Fruit fly (Drosophila melanogaster) whole organism, embryonic: ENCODE measurements around the gene CG6149.

Experiments
- BtbVII ChIP-seq: fragments of 200-800 bp; sonication (Bioruptor generic); optimal IDR thresholded peaks from 3 replicates; lab custom pipeline; 2017; ENCODE audit warnings: missing biosample characterization, mild to moderate bottlenecking, missing genetic modification characterization
- CG10543 ChIP-seq: fragments of 200-800 bp; sonication (Bioruptor generic); optimal IDR thresholded peaks from 3 replicates; lab custom pipeline; 2017; ENCODE audit warnings: missing biosample characterization, mild to moderate bottlenecking, missing genetic modification characterization, moderate library complexity
- CG11398 ChIP-seq: fragments of 200-800 bp; sonication (Bioruptor generic); optimal IDR thresholded peaks from 2 replicates; lab custom pipeline; 2016; ENCODE audit warnings: missing biosample characterization, missing genetic modification characterization
- CG12071 ChIP-seq: fragments of 200-800 bp; sonication (Bioruptor generic); optimal IDR thresholded peaks from 3 replicates; lab custom pipeline; 2018; ENCODE audit warnings: missing biosample characterization, mild to moderate bottlenecking, missing genetic modification characterization
- CG14014 ChIP-seq: fragments of 200-800 bp; sonication (Bioruptor generic); IDR thresholded peaks from 2 replicates; pipeline ENCODE4 v1.3.6; 2022; ENCODE audit warnings: missing biosample characterization, missing genetic modification characterization
- CG1602 ChIP-seq: fragments of 200-800 bp; sonication (Bioruptor generic); optimal IDR thresholded peaks from 3 replicates; lab custom pipeline; 2016; ENCODE audit warnings: missing biosample characterization, missing genetic modification characterization
- CG1647 ChIP-seq: fragments of 200-800 bp; sonication (Bioruptor generic); optimal IDR thresholded peaks from 3 replicates; lab custom pipeline; 2016; ENCODE audit warnings: missing biosample characterization, missing genetic modification characterization
- CG16779 ChIP-seq: fragments of 200-800 bp; sonication (Bioruptor generic); IDR thresholded peaks from 2 replicates; pipeline ENCODE4 v1.3.6; 2022; ENCODE audit warnings: missing biosample characterization, missing genetic modification characterization
- CG17568 ChIP-seq: fragments of 200-800 bp; sonication (Bioruptor generic); optimal IDR thresholded peaks from 2 replicates; lab custom pipeline; 2018; ENCODE audit warnings: missing biosample characterization, mild to moderate bottlenecking, missing genetic modification characterization, moderate library complexity
- CG18476 ChIP-seq: fragments of 200-800 bp; sonication (Bioruptor generic); optimal IDR thresholded peaks from 2 replicates; lab custom pipeline; 2016; ENCODE audit warnings: missing biosample characterization, mild to moderate bottlenecking, missing genetic modification characterization
- CG2199 ChIP-seq: fragments of 200-800 bp; sonication (Bioruptor generic); IDR thresholded peaks from 3 replicates; pipeline ENCODE4 v1.3.6; 2022; ENCODE audit warnings: missing biosample characterization, missing genetic modification characterization
- CG30431 ChIP-seq: fragments of 200-800 bp; sonication (Bioruptor generic); optimal IDR thresholded peaks from 2 replicates; lab custom pipeline; 2017; ENCODE audit warnings: missing biosample characterization, missing genetic modification characterization
- CG34224 ChIP-seq: fragments of 200-800 bp; sonication (Bioruptor generic); IDR thresholded peaks from 3 replicates; pipeline ENCODE4 v1.3.6; 2022; ENCODE audit warnings: missing biosample characterization, missing genetic modification characterization; ENCODE audit not compliant: partially characterized antibody
- CG3847 ChIP-seq: fragments of 200-800 bp; sonication (Bioruptor generic); IDR thresholded peaks from 2 replicates; pipeline ENCODE4 v1.3.6; 2022; ENCODE audit warnings: missing biosample characterization, missing genetic modification characterization
- CG4328 ChIP-seq: fragments of 200-800 bp; sonication (Bioruptor generic); optimal IDR thresholded peaks from 3 replicates; lab custom pipeline; 2017; ENCODE audit warnings: missing biosample characterization, missing genetic modification reagents, missing genetic modification characterization
- CG4360 ChIP-seq: fragments of 200-800 bp; sonication (Bioruptor generic); IDR thresholded peaks from 2 replicates; pipeline ENCODE4 v1.3.6; 2022; ENCODE audit warnings: missing biosample characterization, missing genetic modification characterization
- CG4424 ChIP-seq: fragments of 200-800 bp; sonication (Bioruptor generic); optimal IDR thresholded peaks from 3 replicates; lab custom pipeline; 2016; ENCODE audit warnings: missing biosample characterization, missing genetic modification characterization
- CG4617 ChIP-seq: fragments of 200-800 bp; sonication (Bioruptor generic); optimal IDR thresholded peaks from 3 replicates; lab custom pipeline; 2016; ENCODE audit warnings: missing biosample characterization, missing genetic modification characterization, borderline replicate concordance
- CG4707 ChIP-seq: fragments of 200-800 bp; sonication (Bioruptor generic); optimal IDR thresholded peaks from 2 replicates; lab custom pipeline; 2018; ENCODE audit warnings: missing biosample characterization, mild to moderate bottlenecking, missing genetic modification characterization, moderate library complexity
- CG5953 ChIP-seq: fragments of 200-800 bp; sonication (Bioruptor generic); IDR thresholded peaks from 2 replicates; pipeline ENCODE4 v1.3.6; 2022; ENCODE audit warnings: missing biosample characterization, missing genetic modification characterization
- CG6272 ChIP-seq: fragments of 200-800 bp; sonication (Bioruptor generic); IDR thresholded peaks from 2 replicates; pipeline ENCODE4 v1.3.6; 2022; ENCODE audit warnings: missing biosample characterization, missing genetic modification characterization
- CG6813 ChIP-seq: fragments of 200-800 bp; sonication (Bioruptor generic); optimal IDR thresholded peaks from 2 replicates; lab custom pipeline; 2017; ENCODE audit warnings: missing biosample characterization, missing genetic modification characterization, mild to moderate bottlenecking, moderate library complexity, missing genetic modification reagents
- CG8924 ChIP-seq: fragments of 200-800 bp; optimal IDR thresholded peaks from 3 replicates; lab custom pipeline; 2019; ENCODE audit warnings: missing biosample characterization, mild to moderate bottlenecking, missing genetic modification characterization, moderate library complexity
- CG9437 ChIP-seq: fragments of 200-800 bp; sonication (Bioruptor generic); optimal IDR thresholded peaks from 2 replicates; lab custom pipeline; 2018; ENCODE audit warnings: missing biosample characterization, mild to moderate bottlenecking, missing genetic modification characterization
- CG9609 ChIP-seq: fragments of 200-800 bp; sonication (Bioruptor generic); optimal IDR thresholded peaks from 3 replicates; lab custom pipeline; 2016; ENCODE audit warnings: missing biosample characterization, missing genetic modification characterization
- CG9932 ChIP-seq: fragments of 200-800 bp; sonication (Bioruptor generic); IDR thresholded peaks from 2 replicates; pipeline ENCODE4 v1.3.6; 2022; ENCODE audit warnings: missing biosample characterization, missing genetic modification characterization
- Doc3 ChIP-seq: fragments of 200-800 bp; sonication (Bioruptor generic); IDR thresholded peaks from 3 replicates; pipeline ENCODE4 v1.3.6; 2022; ENCODE audit warnings: missing biosample characterization, missing genetic modification characterization; ENCODE audit not compliant: partially characterized antibody
- Meics ChIP-seq: fragments of 200-800 bp; sonication (Bioruptor generic); optimal IDR thresholded peaks from 2 replicates; lab custom pipeline; 2017; ENCODE audit warnings: missing biosample characterization, mild to moderate bottlenecking, missing genetic modification characterization
- Rx ChIP-seq: fragments of 200-800 bp; sonication (Bioruptor generic); IDR thresholded peaks from 2 replicates; pipeline ENCODE4 v1.3.6; 2022; ENCODE audit warnings: missing biosample characterization, missing genetic modification characterization
- Sry-β ChIP-seq: fragments of 200-800 bp; sonication (Bioruptor generic); optimal IDR thresholded peaks from 2 replicates; lab custom pipeline; 2018; ENCODE audit warnings: missing biosample characterization, mild to moderate bottlenecking, missing genetic modification characterization, moderate library complexity
- Ssrp ChIP-seq: fragments of 200-800 bp; sonication (Bioruptor generic); optimal IDR thresholded peaks from 2 replicates; lab custom pipeline; 2018; ENCODE audit warnings: missing biosample characterization, mild to moderate bottlenecking, missing genetic modification characterization, moderate library complexity
- Trl ChIP-seq, 3 experiments: fragments of >200 bp in 2 of 3; fragments of 200-800 bp in 1 of 3; sonication (Bioruptor generic) in 1 of 3; optimal IDR thresholded peaks; 2 replicates in 1 of 3; 3 replicates in 2 of 3; lab custom pipeline; 2016 to 2017; ENCODE audit warnings: missing biosample characterization in 1 of 3, missing genetic modification characterization in 1 of 3
- Vsx1 ChIP-seq: fragments of 200-800 bp; sonication (Bioruptor generic); optimal IDR thresholded peaks from 2 replicates; lab custom pipeline; 2017; ENCODE audit warnings: missing biosample characterization, mild to moderate bottlenecking, missing genetic modification characterization, missing genetic modification reagents
- Xrp1 ChIP-seq: fragments of 200-800 bp; sonication (Bioruptor generic); IDR thresholded peaks from 2 replicates; pipeline ENCODE4 v1.3.6; 2022; ENCODE audit warnings: missing biosample characterization, missing genetic modification characterization
- al ChIP-seq: fragments of 200-800 bp; sonication (Bioruptor generic); IDR thresholded peaks from 2 replicates; pipeline ENCODE4 v1.3.6; 2022; ENCODE audit warnings: missing biosample characterization, missing genetic modification characterization
- ap ChIP-seq: fragments of 200-800 bp; sonication (Bioruptor generic); IDR thresholded peaks from 2 replicates; pipeline ENCODE4 v1.3.6; 2022; ENCODE audit warnings: missing biosample characterization, missing genetic modification characterization
- az2 ChIP-seq: fragments of 200-800 bp; sonication (Bioruptor generic); optimal IDR thresholded peaks from 3 replicates; lab custom pipeline; 2016; ENCODE audit warnings: missing biosample characterization, missing genetic modification characterization
- dmrt99B ChIP-seq: fragments of 200-800 bp; sonication (Bioruptor generic); optimal IDR thresholded peaks from 2 replicates; lab custom pipeline; 2018; ENCODE audit warnings: missing biosample characterization, mild to moderate bottlenecking, missing genetic modification characterization, moderate library complexity
- ind ChIP-seq: fragments of 200-800 bp; sonication (Bioruptor generic); optimal IDR thresholded peaks from 3 replicates; lab custom pipeline; 2016; ENCODE audit warnings: missing biosample characterization, missing genetic modification characterization
- lola ChIP-seq, 3 experiments: fragments of >200 bp in 2 of 3; fragments of 200-800 bp in 1 of 3; sonication (Bioruptor generic) in 1 of 3; optimal IDR thresholded peaks; 2 replicates each; lab custom pipeline; 2017 to 2019; ENCODE audit warnings: missing biosample characterization in 3 of 3, missing genetic modification characterization in 3 of 3, mild to moderate bottlenecking in 1 of 3, moderate library complexity in 1 of 3
- maf-S ChIP-seq: fragments of 200-800 bp; sonication (Bioruptor generic); optimal IDR thresholded peaks from 2 replicates; lab custom pipeline; 2016; ENCODE audit warnings: missing biosample characterization, missing genetic modification characterization
- nau ChIP-seq: fragments of 200-800 bp; sonication (Bioruptor generic); optimal IDR thresholded peaks from 3 replicates; lab custom pipeline; 2017; ENCODE audit warnings: missing biosample characterization, mild to moderate bottlenecking, missing genetic modification characterization, missing genetic modification reagents
- pan ChIP-seq, 4 experiments: fragments of >200 bp in 3 of 4; fragments of 200-800 bp in 1 of 4; sonication (Bioruptor generic) in 1 of 4; optimal IDR thresholded peaks in 3 of 4; IDR thresholded peaks in 1 of 4; 2 replicates each; pipeline versions ENCODE4 v1.3.6 to Lab custom; 2017 to 2022; ENCODE audit warnings: missing biosample characterization in 2 of 4, missing genetic modification characterization in 2 of 4, mixed read lengths in 1 of 4
- peb ChIP-seq: fragments of 200-800 bp; sonication (Bioruptor generic); IDR thresholded peaks from 2 replicates; pipeline ENCODE4 v1.3.6; 2022; ENCODE audit warnings: missing biosample characterization, missing genetic modification characterization
- rib ChIP-seq: fragments of 200-800 bp; sonication (Bioruptor generic); IDR thresholded peaks from 2 replicates; pipeline ENCODE4 v1.3.6; 2022; ENCODE audit warnings: missing biosample characterization, missing genetic modification characterization
- trem ChIP-seq: fragments of 200-800 bp; optimal IDR thresholded peaks from 3 replicates; lab custom pipeline; 2019; ENCODE audit warnings: missing biosample characterization, mild to moderate bottlenecking, missing genetic modification characterization, moderate library complexity
- tx ChIP-seq: fragments of 200-800 bp; sonication (Bioruptor generic); optimal IDR thresholded peaks from 2 replicates; lab custom pipeline; 2016; ENCODE audit warnings: missing biosample characterization, missing genetic modification characterization
- zfh1 ChIP-seq: fragments of 200-800 bp; sonication (Bioruptor generic); IDR thresholded peaks from 3 replicates; pipeline ENCODE4 v1.3.6; 2022; ENCODE audit warnings: missing biosample characterization, missing genetic modification characterization

CG6149 gene

dm6 chr3L:11431251-11431925, 3.9 kb downstream of the CG6149 start (continued):
- no peak for TF ChIP-seq peb
- peak; percentile 74 for TF ChIP-seq CG30431 (GFP tag; lab: Kevin White, UChicago)
- peak; percentile 78 for TF ChIP-seq CG9932 (GFP tag; lab: Robert Waterston, UW)
- peak; percentile 18 for TF ChIP-seq CG6813 (GFP tag; lab: Kevin White, UChicago)
- TF ChIP-seq rib (GFP tag; lab: Robert Waterston, UW) = peak; percentile 68; the same call in 1 of the 2 replicates
- peak; percentile 78 for TF ChIP-seq ap (GFP tag; lab: Robert Waterston, UW)
- peak; percentile 81 for TF ChIP-seq zfh1 (GFP tag; lab: Robert Waterston, UW)
- TF ChIP-seq Meics (GFP tag; lab: Kevin White, UChicago) = peak; percentile 63
- TF ChIP-seq CG14014 (GFP tag; lab: Robert Waterston, UW) = peak; percentile 80
- peak; percentile 69 for TF ChIP-seq Ssrp (tag; lab: Kevin White, UChicago)
- TF ChIP-seq CG11398 (GFP tag; lab: Kevin White, UChicago) = peak; percentile 9
- TF ChIP-seq lola (GFP tag; optimal IDR thresholded peaks at IDR 0.05; lab: Kevin White, UChicago) = peak in 1 of 3 experiments; percentile 49
- peak; percentile 76 for TF ChIP-seq ind (GFP tag; lab: Kevin White, UChicago)
- 0 out of 2 replicates have a peak, but pooled peaks have one; percentile 6 for TF ChIP-seq CG6272
- peak; percentile 68 for TF ChIP-seq CG9609 (GFP tag; lab: Kevin White, UChicago)
- no peak for TF ChIP-seq nau (GFP tag; lab: Kevin White, UChicago)
- TF ChIP-seq CG4424 (GFP tag; lab: Kevin White, UChicago) = peak; percentile 62
- peak; percentile 66 for TF ChIP-seq al (GFP tag; lab: Robert Waterston, UW)
- peak; percentile 45 for TF ChIP-seq CG12071 (GFP tag; lab: Kevin White, UChicago)
- no peak for TF ChIP-seq pan (optimal IDR thresholded peaks at IDR 0.05; lab: Kevin White, UChicago)
- peak in 1 of 2 experiments; percentile 90 for TF ChIP-seq pan (GFP tag; optimal IDR thresholded peaks at IDR 0.05 in 1 of 2, IDR thresholded peaks at IDR 0.05 in 1 of 2)
- peak; percentile 49; the same call in 1 of the 2 replicates for TF ChIP-seq CG4360
- TF ChIP-seq BtbVII (GFP tag; lab: Kevin White, UChicago) = no peak
- peak; percentile 18 for TF ChIP-seq CG4617 (GFP tag; lab: Kevin White, UChicago)
- peak; percentile 27 for TF ChIP-seq trem (tag; lab: Kevin White, UChicago)
- no peak for TF ChIP-seq CG16779 (GFP tag; lab: Robert Waterston, UW)
- TF ChIP-seq CG4707 = peak; percentile 34
- TF ChIP-seq Xrp1 (GFP tag; lab: Robert Waterston, UW) = peak; percentile 55; the same call in 1 of the 2 replicates
- TF ChIP-seq CG34224 (GFP tag; lab: Robert Waterston, UW) = no peak
- TF ChIP-seq CG2199 (GFP tag; lab: Robert Waterston, UW) = peak; percentile 78; the same call in 1 of the 3 replicates
- peak; percentile 36 for TF ChIP-seq CG8924
- TF ChIP-seq Rx = peak; percentile 54; the same call in 1 of the 2 replicates
- TF ChIP-seq CG1602 (GFP tag; lab: Kevin White, UChicago) = peak; percentile 64
- TF ChIP-seq maf-S (GFP tag; lab: Kevin White, UChicago) = peak; percentile 39
- no peak for TF ChIP-seq Trl (optimal IDR thresholded peaks at IDR 0.05; lab: Kevin White, UChicago)
- peak; percentile 58 for TF ChIP-seq Trl (GFP tag; optimal IDR thresholded peaks at IDR 0.05; lab: Kevin White, UChicago)
- TF ChIP-seq Sry-β (GFP tag; lab: Kevin White, UChicago) = no peak
- TF ChIP-seq CG17568 (GFP tag; lab: Kevin White, UChicago) = peak; percentile 61
- TF ChIP-seq tx = peak; percentile 52
- peak; percentile 39; the same call in 1 of the 2 replicates for TF ChIP-seq CG5953
- peak; percentile 18 for TF ChIP-seq CG4328
- peak; percentile 77 for TF ChIP-seq az2
- no peak for TF ChIP-seq CG10543 (GFP tag; lab: Kevin White, UChicago)
- TF ChIP-seq CG9437 = peak; percentile 39
- no peak for TF ChIP-seq Vsx1
- TF ChIP-seq Doc3 (GFP tag; lab: Robert Waterston, UW) = no peak
- peak; percentile 75 for TF ChIP-seq CG3847
- no peak for TF ChIP-seq CG18476 (GFP tag; lab: Kevin White, UChicago)
- peak; percentile 30 for TF ChIP-seq CG1647 (GFP tag; lab: Kevin White, UChicago)
- TF ChIP-seq dmrt99B (tag; lab: Kevin White, UChicago) = peak; percentile 82
